Worm (Caenorhabditis elegans) whole organism, early embryonic: ENCODE measurements around the gene C25G4.3.
"Not testable (repeated sequence)": the region's sequence is repeated elsewhere in the genome, so short reads cannot be mapped to it uniquely, and the experiment has no call there.

Experiments
- B0310.2 ChIP-seq: sonication (generic microtip); optimal IDR thresholded peaks from 2 replicates; lab custom pipeline; 2016; ENCODE audit warnings: mild to moderate bottlenecking, missing genetic modification characterization, missing compliant biosample characterization
- F13C5.2 ChIP-seq: sonication (generic microtip); optimal IDR thresholded peaks from 2 replicates; lab custom pipeline; 2017; ENCODE audit warnings: mild to moderate bottlenecking, missing genetic modification characterization, inconsistent platforms, missing compliant biosample characterization
- aly-1 ChIP-seq: sonication (generic microtip); optimal IDR thresholded peaks from 2 replicates; lab custom pipeline; 2016; ENCODE audit warnings: missing genetic modification characterization, missing compliant biosample characterization
- ama-1 ChIP-seq: fragments of 150-350 bp; optimal IDR thresholded peaks from 2 replicates; lab custom pipeline; 2014
- ceh-13 ChIP-seq: fragments of 200-800 bp; sonication (Bioruptor generic); optimal IDR thresholded peaks from 2 replicates; lab custom pipeline; 2018; ENCODE audit warnings: mild to moderate bottlenecking, missing genetic modification characterization, missing compliant biosample characterization
- ceh-36 ChIP-seq: sonication (generic microtip); optimal IDR thresholded peaks from 2 replicates; lab custom pipeline; 2016; ENCODE audit warnings: missing genetic modification characterization, inconsistent platforms, missing compliant biosample characterization
- ets-7 ChIP-seq: sonication (generic microtip); optimal IDR thresholded peaks from 2 replicates; lab custom pipeline; 2016; ENCODE audit warnings: missing genotype, missing genetic modification characterization, missing compliant biosample characterization
- flt-1 ChIP-seq: fragments of 200-800 bp; sonication (Bioruptor generic); IDR thresholded peaks from 2 replicates; pipeline ENCODE4 v1.3.6; 2022; ENCODE audit warnings: missing genetic modification characterization, missing compliant biosample characterization
- hmbx-1 ChIP-seq: sonication (generic microtip); optimal IDR thresholded peaks from 2 replicates; lab custom pipeline; 2016; ENCODE audit warnings: mild to moderate bottlenecking, missing genetic modification characterization, missing compliant biosample characterization
- hmg-4 ChIP-seq: fragments of 200-800 bp; sonication (Bioruptor generic); optimal IDR thresholded peaks from 2 replicates; lab custom pipeline; 2018; ENCODE audit warnings: mild to moderate bottlenecking, missing genetic modification characterization, missing compliant biosample characterization
- hnd-1 ChIP-seq: sonication (generic microtip); optimal IDR thresholded peaks from 2 replicates; lab custom pipeline; 2016; ENCODE audit warnings: missing genetic modification characterization, missing compliant biosample characterization
- pes-1 ChIP-seq: fragments of 200-800 bp; sonication (Bioruptor generic); IDR thresholded peaks from 2 replicates; pipeline ENCODE4 v1.3.6; 2022; ENCODE audit warnings: missing genetic modification reagents, missing genetic modification characterization, missing compliant biosample characterization
- scrt-1 ChIP-seq: fragments of 200-800 bp; sonication (Bioruptor generic); IDR thresholded peaks from 2 replicates; pipeline ENCODE4 v1.3.6; 2022; ENCODE audit warnings: missing genetic modification characterization, missing compliant biosample characterization
- sea-1 ChIP-seq: fragments of 200-800 bp; sonication (Bioruptor generic); conservative IDR thresholded peaks from 2 replicates; pipeline ENCODE4 v1.3.6; 2022; ENCODE audit warnings: missing genetic modification characterization, missing compliant biosample characterization
- tbx-11 ChIP-seq: fragments of 200-800 bp; sonication (Bioruptor generic); IDR thresholded peaks from 2 replicates; pipeline ENCODE4 v1.3.6; 2022; ENCODE audit warnings: missing genetic modification characterization, missing compliant biosample characterization
- tbx-37 ChIP-seq: fragments of 200-800 bp; sonication (Bioruptor generic); conservative IDR thresholded peaks from 2 replicates; pipeline ENCODE4 v1.3.6; 2022; ENCODE audit warnings: missing genetic modification reagents, missing genetic modification characterization, missing compliant biosample characterization
- tra-4 ChIP-seq: sonication (generic microtip); optimal IDR thresholded peaks from 2 replicates; lab custom pipeline; 2017; ENCODE audit warnings: missing genetic modification characterization, missing compliant biosample characterization

Gene C25G4.3

ce11 chrIV:12445463-12445934 lies at the start of gene C25G4.3:
Gene C25G4.3, minus strand, starts transcription at chrIV:12445884.
- no peak for TF ChIP-seq sea-1 (GFP tag; lab: Robert Waterston, UW)
- TF ChIP-seq ets-7 (tag; lab: Kevin White, UChicago): no peak
- TF ChIP-seq tbx-11 (GFP tag; lab: Robert Waterston, UW): no peak
- no peak for TF ChIP-seq aly-1
- no peak for TF ChIP-seq ceh-36
- no peak for TF ChIP-seq tbx-37
- TF ChIP-seq hmg-4: no peak
- no peak for TF ChIP-seq tra-4 (tag; lab: Kevin White, UChicago)
- TF ChIP-seq B0310.2: no peak
- TF ChIP-seq ama-1: no peak
- no peak for TF ChIP-seq flt-1 (GFP tag; lab: Robert Waterston, UW)
- TF ChIP-seq hmbx-1 (tag; lab: Kevin White, UChicago): no peak
- no peak for TF ChIP-seq scrt-1 (GFP tag; lab: Robert Waterston, UW)

ce11 chrIV:12495196-12495595 lies 49.5 kb upstream of the C25G4.3 start, which contains the start of gene sru-20:
Gene sru-20, plus strand, starts transcription at chrIV:12495496.
- TF ChIP-seq pes-1: no peak
- no peak for TF ChIP-seq aly-1
- no peak for TF ChIP-seq scrt-1 (GFP tag; lab: Robert Waterston, UW)
- no peak for TF ChIP-seq ceh-13 (GFP tag; lab: Kevin White, UChicago)
- TF ChIP-seq hnd-1 (tag; lab: Kevin White, UChicago): no peak
- no peak for TF ChIP-seq flt-1 (GFP tag; lab: Robert Waterston, UW)
- no peak for TF ChIP-seq F13C5.2
- TF ChIP-seq ama-1: no peak
- TF ChIP-seq tbx-37: no peak
- TF ChIP-seq sea-1 (GFP tag; lab: Robert Waterston, UW): no peak
- no peak for TF ChIP-seq hmg-4
- no peak for TF ChIP-seq B0310.2
- no peak for TF ChIP-seq tra-4 (tag; lab: Kevin White, UChicago)
- TF ChIP-seq ceh-36: no peak
- TF ChIP-seq ets-7 (tag; lab: Kevin White, UChicago): no peak
- TF ChIP-seq tbx-11 (GFP tag; lab: Robert Waterston, UW): no peak
- TF ChIP-seq hmbx-1 (tag; lab: Kevin White, UChicago): no peak

ce11 chrIV:12490491-12490890 lies 44.8 kb upstream of the C25G4.3 start, which contains the start of gene him-6:
Gene him-6, plus strand, starts transcription at chrIV:12490791.
- TF ChIP-seq hmbx-1 (tag; lab: Kevin White, UChicago) (no peak), tbx-37 (no peak), F13C5.2 (no peak), ceh-13 (GFP tag; lab: Kevin White, UChicago) (no peak), ama-1 (no peak), B0310.2 (no peak), scrt-1 (GFP tag; lab: Robert Waterston, UW) (no peak), tra-4 (tag; lab: Kevin White, UChicago) (no peak), ets-7 (tag; lab: Kevin White, UChicago) (no peak), hnd-1 (tag; lab: Kevin White, UChicago) (no peak), ceh-36 (no peak), tbx-11 (GFP tag; lab: Robert Waterston, UW) (no peak), sea-1 (GFP tag; lab: Robert Waterston, UW) (no peak)

- TF ChIP-seq B0310.2 (no peak), F13C5.2 (no peak), ets-7 (tag; lab: Kevin White, UChicago) (no peak), hnd-1 (tag; lab: Kevin White, UChicago) (no peak), tra-4 (tag; lab: Kevin White, UChicago) (no peak), flt-1 (GFP tag; lab: Robert Waterston, UW) (no peak), ceh-13 (GFP tag; lab: Kevin White, UChicago) (no peak), hmbx-1 (tag; lab: Kevin White, UChicago) (no peak), tbx-37 (no peak), ceh-36 (no peak), scrt-1 (GFP tag; lab: Robert Waterston, UW) (no peak)
Observed at ce11 chrIV:12487194-12487593, 41.5 kb upstream of the C25G4.3 start, which contains the start of gene sru-26. Gene sru-26, plus strand, starts transcription at chrIV:12487494.

- not testable (repeated sequence) for TF ChIP-seq B0310.2; F13C5.2; hmbx-1 (tag; lab: Kevin White, UChicago)
Observed at ce11 chrIV:12484479-12484878, 38.8 kb upstream of the C25G4.3 start, which contains the start of gene T04A11.4. Gene T04A11.4, minus strand, starts transcription at chrIV:12484579.

- TF ChIP-seq hnd-1 (tag; lab: Kevin White, UChicago); pes-1; hmbx-1 (tag; lab: Kevin White, UChicago): not testable (repeated sequence)
Observed at ce11 chrIV:12478711-12479110, 33.0 kb upstream of the C25G4.3 start, which contains the start of gene igdb-1. Gene igdb-1, plus strand, starts transcription at chrIV:12479011.

ce11 chrIV:12476942-12477341 lies 31.3 kb upstream of the C25G4.3 start, which contains the start of gene T04A11.1:
Gene T04A11.1, minus strand, starts transcription at chrIV:12477042.
- TF ChIP-seq scrt-1 (GFP tag; lab: Robert Waterston, UW); tbx-37; ets-7 (tag; lab: Kevin White, UChicago): not testable (repeated sequence)

ce11 chrIV:12468359-12468758 lies 22.7 kb upstream of the C25G4.3 start, which contains the start of gene igdb-2:
Gene igdb-2, plus strand, starts transcription at chrIV:12468659.
- TF ChIP-seq flt-1 (GFP tag; lab: Robert Waterston, UW): no peak
- TF ChIP-seq ama-1: no peak
- no peak for TF ChIP-seq ceh-13 (GFP tag; lab: Kevin White, UChicago)
- no peak for TF ChIP-seq B0310.2
- no peak for TF ChIP-seq sea-1 (GFP tag; lab: Robert Waterston, UW)
- no peak for TF ChIP-seq hnd-1 (tag; lab: Kevin White, UChicago)
- no peak for TF ChIP-seq aly-1
- no peak for TF ChIP-seq ceh-36
- no peak for TF ChIP-seq tra-4 (tag; lab: Kevin White, UChicago)
- no peak for TF ChIP-seq scrt-1 (GFP tag; lab: Robert Waterston, UW)
- no peak for TF ChIP-seq F13C5.2
